Fruit fly (Drosophila melanogaster): Measurements from ENCODE around the gene RFeSP.

- no peak for TF ChIP-seq EcR (GFP tag; optimal IDR thresholded peaks at IDR 0.05)
- no peak for TF ChIP-seq CG8478 (optimal IDR thresholded peaks at IDR 0.05)
- TF ChIP-seq Dll (optimal IDR thresholded peaks at IDR 0.05), result no peak
- no peak for TF ChIP-seq usp (GFP tag; optimal IDR thresholded peaks at IDR 0.05)
- TF ChIP-seq pan (optimal IDR thresholded peaks at IDR 0.05), result no peak
Measured at dm6 chr2L:1611122-1611521, 2.8 kb downstream of the RFeSP start, which contains the start of the genes Rab3GAP1 and CG14352.
